Fruit fly (Drosophila melanogaster) whole organism, prepupa: Measurements from ENCODE around the gene Ntf-2r.

Source experiments
- CG6163 ChIP-seq: fragments of 200-800 bp; sonication (Bioruptor generic); IDR thresholded peaks from 3 replicates; pipeline ENCODE4 v1.3.6; 2022; ENCODE audit warnings: missing biosample characterization, missing genetic modification characterization
- Hr4 ChIP-seq: fragments of 200-800 bp; sonication (Bioruptor generic); optimal IDR thresholded peaks from 3 replicates; lab custom pipeline; 2016; ENCODE audit warnings: missing biosample characterization, missing genetic modification characterization
- Met ChIP-seq: fragments of 200-800 bp; sonication (Bioruptor generic); optimal IDR thresholded peaks from 3 replicates; lab custom pipeline; 2016; ENCODE audit warnings: missing biosample characterization, missing genetic modification characterization
- Smox ChIP-seq: fragments of 200-800 bp; sonication (Bioruptor generic); optimal IDR thresholded peaks from 3 replicates; lab custom pipeline; 2016; ENCODE audit warnings: missing biosample characterization, missing genetic modification characterization
- Sox102F ChIP-seq: fragments of 200-800 bp; sonication (Bioruptor generic); optimal IDR thresholded peaks from 2 replicates; lab custom pipeline; 2016; ENCODE audit warnings: missing biosample characterization, mild to moderate bottlenecking, missing genetic modification characterization
- acj6 ChIP-seq: fragments of 200-800 bp; sonication (Bioruptor generic); optimal IDR thresholded peaks from 3 replicates; lab custom pipeline; 2016; ENCODE audit warnings: missing biosample characterization, missing genetic modification characterization
- fd59A ChIP-seq: fragments of 200-800 bp; sonication (Bioruptor generic); optimal IDR thresholded peaks from 2 replicates; lab custom pipeline; 2017; ENCODE audit warnings: missing biosample characterization, mild to moderate bottlenecking, missing genetic modification characterization, missing genetic modification reagents
- pdm3 ChIP-seq: fragments of 200-800 bp; sonication (Bioruptor generic); optimal IDR thresholded peaks from 3 replicates; lab custom pipeline; 2016; ENCODE audit warnings: missing biosample characterization, missing genetic modification characterization
- ss ChIP-seq, 2 experiments: fragments of 200-800 bp; sonication (Bioruptor generic); optimal IDR thresholded peaks; 2 replicates in 1 of 2; 3 replicates in 1 of 2; lab custom pipeline; 2017 to 2018; ENCODE audit warnings: mild to moderate bottlenecking in 2 of 2, missing biosample characterization in 2 of 2, missing genetic modification characterization in 2 of 2, moderate library complexity in 1 of 2

dm6 chr2L:18482170-18482569 is 27.7 kb downstream of the Ntf-2r start:
- TF ChIP-seq pdm3 (GFP tag; lab: Kevin White, UChicago): peak; percentile 61
- peak; percentile 64 for TF ChIP-seq acj6 (GFP tag; lab: Kevin White, UChicago)
- peak; percentile 54 for TF ChIP-seq Met (GFP tag; lab: Kevin White, UChicago)
- peak; percentile 57 for TF ChIP-seq Hr4 (GFP tag; lab: Kevin White, UChicago)
- TF ChIP-seq CG6163: peak; percentile 74; the same call in 2 of the 3 replicates
- TF ChIP-seq fd59A: peak; percentile 44
- peak; percentile 33 for TF ChIP-seq Sox102F (GFP tag; lab: Kevin White, UChicago)
- TF ChIP-seq Smox (GFP tag; lab: Kevin White, UChicago): peak; percentile 15
- peak in 1 of 2 experiments; percentile 52 for TF ChIP-seq ss (GFP tag; optimal IDR thresholded peaks at IDR 0.05; lab: Kevin White, UChicago)
